Worm (Caenorhabditis elegans): Measurements from ENCODE around the gene K02E7.7.

- TF ChIP-seq him-1 (tag; optimal IDR thresholded peaks at IDR 0.05) (no peak), dao-5 (tag; optimal IDR thresholded peaks at IDR 0.05) (no peak)
Measured at ce11 chrII:1084899-1085298, 30.1 kb downstream of the K02E7.7 start.
